Worm (Caenorhabditis elegans): ENCODE data around the gene F21D5.6.
A peak's percentile ranks its signal among the peaks of the same experiment; 100 is the strongest.
"Not testable (repeated sequence)": the region's sequence is repeated elsewhere in the genome, so short reads cannot be mapped to it uniquely, and the experiment has no call there.

F21D5.6 gene

DNA sequence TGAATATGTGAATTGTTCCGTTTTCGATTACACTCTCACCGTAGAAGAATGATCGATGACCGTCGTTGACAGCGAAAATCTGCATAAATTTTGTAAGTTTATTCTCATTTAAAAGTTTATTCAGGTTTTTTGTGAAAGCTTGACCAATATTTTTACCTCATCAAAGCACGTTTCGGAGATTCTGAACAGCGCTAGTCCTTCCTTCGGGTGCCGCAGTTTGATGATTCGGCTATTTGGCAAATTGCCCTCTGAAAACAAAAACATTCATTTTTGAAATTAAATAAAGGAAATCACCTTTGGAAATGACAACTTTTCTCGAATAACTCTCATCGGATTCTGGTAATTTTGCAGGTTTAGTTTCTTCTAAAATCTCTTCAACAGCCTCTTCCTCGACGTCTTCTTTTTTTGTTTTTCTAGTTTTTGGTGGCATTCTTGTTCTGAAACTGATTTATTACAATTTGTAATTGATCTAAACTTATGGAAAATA is at the start of gene F21D5.6:
Gene F21D5.6, minus strand, starts transcription at position 437 of the 487 bp plus-strand sequence.
- no peak for TF ChIP-seq sup-37 (GFP tag; optimal IDR thresholded peaks at IDR 0.05)
- TF ChIP-seq snpc-4 (tag; optimal IDR thresholded peaks at IDR 0.05) = no peak
- no peak for TF ChIP-seq xbp-1 (tag; optimal IDR thresholded peaks at IDR 0.05)
- TF ChIP-seq sptf-1 (tag; optimal IDR thresholded peaks at IDR 0.05) = no peak
- no peak for TF ChIP-seq zag-1 (tag; optimal IDR thresholded peaks at IDR 0.05)
- no peak for TF ChIP-seq unc-62 (GFP tag; optimal IDR thresholded peaks at IDR 0.05)
- no peak for TF ChIP-seq hlh-17 (GFP tag; optimal IDR thresholded peaks at IDR 0.05; ENCODE audit: borderline replicate concordance)
- TF ChIP-seq C34B4.2 (tag; optimal IDR thresholded peaks at IDR 0.05) = no peak
- TF ChIP-seq nhr-47 (tag; optimal IDR thresholded peaks at IDR 0.05) = no peak
- no peak for TF ChIP-seq snu-23 (GFP tag; optimal IDR thresholded peaks at IDR 0.05)
- no peak for TF ChIP-seq egl-13 (tag; optimal IDR thresholded peaks at IDR 0.05)
- no peak for TF ChIP-seq ets-5 (GFP tag; IDR thresholded peaks at IDR 0.05)
- no peak for TF ChIP-seq lin-15B (tag; optimal IDR thresholded peaks at IDR 0.05)
- TF ChIP-seq Y116A8C.19 (tag; optimal IDR thresholded peaks at IDR 0.05; ENCODE audit: borderline replicate concordance) = no peak
- no peak for TF ChIP-seq swsn-7 (tag; optimal IDR thresholded peaks at IDR 0.05)
- no peak for TF ChIP-seq pqm-1 (tag; optimal IDR thresholded peaks at IDR 0.05)
- TF ChIP-seq hlh-4 (tag; optimal IDR thresholded peaks at IDR 0.05) = no peak
- TF ChIP-seq unc-130 (tag; optimal IDR thresholded peaks at IDR 0.05) = no peak
- no peak for TF ChIP-seq nhr-85 (tag)

DNA sequence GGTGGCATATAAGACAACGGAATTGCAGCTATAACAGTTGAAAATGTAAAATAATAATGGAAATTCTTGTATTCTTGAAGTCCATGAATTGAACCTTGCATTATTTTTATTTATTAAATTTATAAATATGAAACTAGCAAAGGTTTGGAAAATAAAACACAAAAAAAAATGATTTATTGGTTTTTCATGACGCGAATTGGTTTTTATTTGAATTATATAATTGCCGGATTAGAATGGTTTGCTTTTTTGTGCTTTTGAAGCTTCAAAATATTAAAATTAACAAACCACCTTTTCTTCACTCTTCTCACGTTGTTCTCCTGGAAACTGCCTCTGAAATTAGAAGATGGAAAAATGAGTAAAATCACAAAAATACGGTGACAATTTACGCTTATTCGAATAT is 49.0 kb upstream of the F21D5.6 start, which contains the start of gene sru-35:
Gene sru-35, minus strand, starts transcription at position 101 of the 400 bp plus-strand sequence.
- TF ChIP-seq sox-4 (tag; optimal IDR thresholded peaks at IDR 0.05) (no peak), efl-1 (optimal IDR thresholded peaks at IDR 0.05) (no peak), efl-1 (GFP tag; optimal IDR thresholded peaks at IDR 0.05 in 1 of 2) (no peak), lin-39 (tag; optimal IDR thresholded peaks at IDR 0.05) (no peak), nhr-77 (tag; optimal IDR thresholded peaks at IDR 0.05) (no peak), nhr-71 (tag; optimal IDR thresholded peaks at IDR 0.05) (no peak), unc-62 (GFP tag; optimal IDR thresholded peaks at IDR 0.05) (no peak), ceh-8 (GFP tag; optimal IDR thresholded peaks at IDR 0.05) (no peak), nhr-20 (tag; optimal IDR thresholded peaks at IDR 0.05) (no peak), aly-2 (tag; optimal IDR thresholded peaks at IDR 0.05) (no peak), elt-2 (tag; optimal IDR thresholded peaks at IDR 0.05) (no peak), F16B12.6 (tag; optimal IDR thresholded peaks at IDR 0.05) (no peak)

DNA sequence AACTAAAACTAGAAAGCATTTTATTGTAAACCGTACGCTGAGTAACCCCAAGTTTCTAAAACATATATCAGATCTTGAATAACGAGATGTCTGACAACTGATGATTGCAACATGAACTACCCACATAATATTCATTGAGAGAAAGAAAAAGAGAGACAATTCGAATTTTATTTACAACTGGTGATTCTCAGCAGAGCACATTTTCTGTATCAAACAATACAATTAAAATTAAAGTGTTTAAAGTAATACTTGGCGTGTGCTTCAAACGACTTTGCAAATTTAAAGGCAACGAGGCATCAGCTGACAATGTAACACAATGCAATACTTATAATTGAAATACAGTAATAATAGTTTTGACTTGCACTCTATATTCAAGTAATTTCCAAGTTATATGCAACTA is 46.9 kb upstream of the F21D5.6 start, which contains the start of gene C33D9.10:
Gene C33D9.10, minus strand, starts transcription at position 101 of the 400 bp plus-strand sequence.
- TF ChIP-seq efl-1 (optimal IDR thresholded peaks at IDR 0.05) = not testable (repeated sequence)
- TF ChIP-seq efl-1 (GFP tag; optimal IDR thresholded peaks at IDR 0.05 in 1 of 2) = peak in 1 of 2 experiments; percentile 41

DNA sequence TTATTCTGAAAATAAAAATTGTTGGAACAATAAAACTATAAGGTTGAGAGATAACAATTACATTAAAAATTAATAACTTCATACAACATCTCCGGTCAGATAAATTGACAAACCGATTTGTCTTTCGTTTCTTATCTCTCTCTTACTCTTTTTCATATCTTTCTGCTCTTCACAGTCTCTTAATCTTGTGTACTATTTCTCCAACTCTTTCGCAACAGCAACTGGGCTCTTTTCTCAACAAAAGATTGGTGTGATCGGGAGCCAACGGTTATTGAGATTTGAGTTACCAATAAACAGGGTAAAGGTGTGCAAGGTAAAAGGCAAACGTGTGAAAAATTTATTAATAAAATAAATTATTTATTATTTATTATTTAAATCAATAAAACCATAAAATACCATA is 45.5 kb upstream of the F21D5.6 start, which contains the start of gene C33D9.8:
Gene C33D9.8, minus strand, starts transcription at position 99 of the 400 bp plus-strand sequence.
- TF ChIP-seq blmp-1 (tag; optimal IDR thresholded peaks at IDR 0.05) (no peak), ceh-88 (GFP tag; IDR thresholded peaks at IDR 0.05) (no peak), Y116A8C.19 (tag; optimal IDR thresholded peaks at IDR 0.05; ENCODE audit: borderline replicate concordance) (no peak), lsy-2 (tag; optimal IDR thresholded peaks at IDR 0.05) (peak in 1 of 2 experiments; percentile 31), aly-2 (tag; optimal IDR thresholded peaks at IDR 0.05) (no peak), lin-15B (tag; optimal IDR thresholded peaks at IDR 0.05) (no peak), unc-86 (tag; optimal IDR thresholded peaks at IDR 0.05) (no peak), efl-3 (GFP tag; optimal IDR thresholded peaks at IDR 0.05) (no peak), dpl-1 (GFP tag; optimal IDR thresholded peaks at IDR 0.05) (no peak), C34B4.2 (tag; optimal IDR thresholded peaks at IDR 0.05) (no peak), lin-14 (GFP tag; optimal IDR thresholded peaks at IDR 0.05) (no peak), C16A3.4 (tag; optimal IDR thresholded peaks at IDR 0.05) (no peak), pqm-1 (tag; optimal IDR thresholded peaks at IDR 0.05) (no peak), swsn-7 (tag; optimal IDR thresholded peaks at IDR 0.05) (no peak), tlp-1 (tag; optimal IDR thresholded peaks at IDR 0.05) (no peak), nhr-19 (GFP tag; conservative IDR thresholded peaks at IDR 0.05) (no peak), lin-39 (tag; optimal IDR thresholded peaks at IDR 0.05) (no peak), nhr-47 (tag; optimal IDR thresholded peaks at IDR 0.05) (no peak), jun-1 (tag; optimal IDR thresholded peaks at IDR 0.05) (no peak), ama-1 (optimal IDR thresholded peaks at IDR 0.05) (no peak), unc-98 (GFP tag; IDR thresholded peaks at IDR 0.05) (no peak), efl-1 (optimal IDR thresholded peaks at IDR 0.05) (peak in 1 of 2 experiments; percentile 35), efl-1 (GFP tag; optimal IDR thresholded peaks at IDR 0.05 in 1 of 2) (no peak), unc-130 (tag; optimal IDR thresholded peaks at IDR 0.05) (no peak), mdl-1 (tag; optimal IDR thresholded peaks at IDR 0.05) (no peak), rnt-1 (tag; optimal IDR thresholded peaks at IDR 0.05) (peak; percentile 41), nhr-76 (tag; optimal IDR thresholded peaks at IDR 0.05) (no peak), vab-15 (tag; optimal IDR thresholded peaks at IDR 0.05) (no peak)
